Worm (Caenorhabditis elegans) whole organism, mixed stage, embryonic: Measurements from ENCODE around the gene C44B11.6.

Source experiments
- lin-13 ChIP-seq: fragments of 150-350 bp; optimal IDR thresholded peaks from 2 replicates; lab custom pipeline; 2014; ENCODE audit warnings: missing biosample characterization, missing genetic modification characterization
- nhr-76 ChIP-seq: sonication (generic microtip); optimal IDR thresholded peaks from 2 replicates; lab custom pipeline; 2017; ENCODE audit warnings: missing biosample characterization, missing genetic modification characterization
- snpc-4 ChIP-seq: fragments of 150-350 bp; optimal IDR thresholded peaks from 2 replicates; lab custom pipeline; 2014; ENCODE audit warnings: missing biosample characterization, missing genetic modification characterization
- ztf-11 ChIP-seq: fragments of 150-350 bp; optimal IDR thresholded peaks from 2 replicates; lab custom pipeline; 2014; ENCODE audit warnings: missing biosample characterization, missing genetic modification characterization

DNA sequence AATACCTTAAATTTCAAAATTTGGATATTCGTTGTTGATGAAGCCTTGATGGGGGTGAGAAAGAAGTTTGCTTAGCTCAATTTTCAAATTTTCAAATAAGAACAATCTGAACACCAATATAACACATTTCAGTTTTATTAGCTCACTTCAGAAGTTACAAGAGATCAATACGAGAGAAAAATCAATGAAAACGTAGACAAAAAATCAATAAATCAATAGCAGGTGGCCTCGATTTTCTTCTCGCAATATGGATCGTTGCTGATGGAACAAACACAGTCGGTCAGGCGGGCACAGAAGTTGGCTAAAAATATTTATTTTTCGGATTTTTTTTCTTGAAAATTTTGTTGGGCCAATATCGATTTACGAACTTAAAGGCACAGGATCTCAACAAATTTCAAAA is 10.9 kb upstream of the C44B11.6 start:
- TF ChIP-seq nhr-76, result no peak
- TF ChIP-seq lin-13, result no peak
- TF ChIP-seq ztf-11 (tag; lab: Kevin White, UChicago), result no peak
- no peak for TF ChIP-seq snpc-4
